Worm (Caenorhabditis elegans) whole organism, L4 larva: ENCODE results near the gene F28C6.8.
A peak's percentile ranks its signal among the peaks of the same experiment; 100 is the strongest.

ENCODE experiments used
- F26F4.8 ChIP-seq: fragments of 200-800 bp; sonication (Bioruptor generic); conservative IDR thresholded peaks from 2 replicates; pipeline ENCODE4 v1.3.6; 2022; ENCODE audit warnings: missing genetic modification characterization, missing compliant biosample characterization
- F37D6.2 ChIP-seq: sonication (generic microtip); optimal IDR thresholded peaks from 2 replicates; lab custom pipeline; 2016; ENCODE audit warnings: mild to moderate bottlenecking, missing genetic modification characterization, missing compliant biosample characterization
- F49E8.2 ChIP-seq: sonication (generic microtip); optimal IDR thresholded peaks from 2 replicates; lab custom pipeline; 2016; ENCODE audit warnings: missing compliant biosample characterization, mild to moderate bottlenecking, missing genetic modification characterization, borderline replicate concordance
- T26A8.4 ChIP-seq: fragments of 200-800 bp; sonication (Bioruptor generic); IDR thresholded peaks from 2 replicates; pipeline ENCODE4 v1.3.6; 2022; ENCODE audit warnings: missing genetic modification characterization, missing compliant biosample characterization
- Y105C5A.15 ChIP-seq: fragments of 200-800 bp; sonication (Bioruptor generic); IDR thresholded peaks from 2 replicates; pipeline ENCODE4 v1.3.6; 2022; ENCODE audit warnings: missing genetic modification characterization, missing compliant biosample characterization
- Y75B8A.6 ChIP-seq: fragments of 200-800 bp; sonication (Bioruptor generic); IDR thresholded peaks from 2 replicates; pipeline ENCODE4 v1.3.6; 2022; ENCODE audit warnings: missing genetic modification reagents, missing genetic modification characterization, missing compliant biosample characterization
- ZK546.5 ChIP-seq, 2 experiments: sonication (generic microtip); optimal IDR thresholded peaks; 2 replicates each; lab custom pipeline; 2017; ENCODE audit warnings: missing biosample characterization in 2 of 2, missing genetic modification characterization in 2 of 2
- aly-2 ChIP-seq: sonication (generic microtip); optimal IDR thresholded peaks from 2 replicates; lab custom pipeline; 2018; ENCODE audit warnings: missing biosample characterization, missing genetic modification characterization
- attf-4 ChIP-seq: sonication (generic microtip); optimal IDR thresholded peaks from 3 replicates; lab custom pipeline; 2017; ENCODE audit warnings: missing biosample characterization, missing genetic modification characterization
- ceh-20 ChIP-seq: fragments of 200-800 bp; sonication (Bioruptor generic); IDR thresholded peaks from 2 replicates; pipeline ENCODE4 v1.3.6; 2022; ENCODE audit warnings: missing genetic modification reagents, missing genetic modification characterization, missing compliant biosample characterization
- ceh-28 ChIP-seq: fragments of 150-350 bp; optimal IDR thresholded peaks from 2 replicates; lab custom pipeline; 2014; ENCODE audit warnings: missing biosample characterization, missing genetic modification reagents, missing genetic modification characterization
- ceh-62 ChIP-seq: sonication (generic microtip); optimal IDR thresholded peaks from 2 replicates; lab custom pipeline; 2017; ENCODE audit warnings: missing biosample characterization, missing genetic modification characterization
- ctbp-1 ChIP-seq: fragments of 200-800 bp; sonication (Bioruptor generic); IDR thresholded peaks from 2 replicates; pipeline ENCODE4 v1.3.6; 2022; ENCODE audit warnings: missing genetic modification reagents, missing genetic modification characterization, missing compliant biosample characterization
- daf-8 ChIP-seq: fragments of 200-800 bp; sonication (Bioruptor generic); IDR thresholded peaks from 2 replicates; pipeline ENCODE4 v1.3.6; 2022; ENCODE audit warnings: missing genetic modification characterization, missing compliant biosample characterization
- dmd-9 ChIP-seq: fragments of 200-800 bp; sonication (Bioruptor generic); IDR thresholded peaks from 2 replicates; pipeline ENCODE4 v1.3.6; 2022; ENCODE audit warnings: missing genetic modification reagents, missing genetic modification characterization, missing compliant biosample characterization
- dpl-1 ChIP-seq: fragments of 150-350 bp; optimal IDR thresholded peaks from 2 replicates; lab custom pipeline; 2014; ENCODE audit warnings: missing biosample characterization, missing genetic modification reagents, missing genetic modification characterization
- fkh-10 ChIP-seq: fragments of 150-350 bp; optimal IDR thresholded peaks from 2 replicates; lab custom pipeline; 2014; ENCODE audit warnings: missing biosample characterization, missing genetic modification reagents, missing genetic modification characterization
- fos-1 ChIP-seq: fragments of 150-350 bp; optimal IDR thresholded peaks from 2 replicates; lab custom pipeline; 2014; ENCODE audit warnings: missing biosample characterization, missing genetic modification characterization
- hif-1 ChIP-seq, 2 experiments: sonication (generic microtip); optimal IDR thresholded peaks; 2 replicates each; lab custom pipeline; 2016 to 2017; ENCODE audit warnings: missing compliant biosample characterization in 2 of 2, missing genetic modification characterization in 2 of 2, missing genetic modification reagents in 2 of 2, missing genotype in 2 of 2, mild to moderate bottlenecking in 1 of 2
- hmg-1.1 ChIP-seq: fragments of 200-800 bp; sonication (Bioruptor generic); IDR thresholded peaks from 2 replicates; pipeline ENCODE4 v1.3.6; 2022; ENCODE audit warnings: missing genetic modification reagents, missing genetic modification characterization, missing compliant biosample characterization
- jun-1 ChIP-seq: fragments of 150-350 bp; optimal IDR thresholded peaks from 2 replicates; lab custom pipeline; 2014; ENCODE audit warnings: missing biosample characterization, missing genetic modification reagents, missing genetic modification characterization
- lin-1 ChIP-seq: fragments of 200-800 bp; sonication (Bioruptor generic); IDR thresholded peaks from 2 replicates; pipeline ENCODE4 v1.3.6; 2022; ENCODE audit warnings: missing genetic modification reagents, missing genetic modification characterization, missing compliant biosample characterization
- lin-13 ChIP-seq: fragments of 150-350 bp; optimal IDR thresholded peaks from 2 replicates; lab custom pipeline; 2014; ENCODE audit warnings: missing biosample characterization, missing genetic modification reagents, missing genetic modification characterization
- lin-39 ChIP-seq: fragments of 150-350 bp; optimal IDR thresholded peaks from 2 replicates; lab custom pipeline; 2014; ENCODE audit warnings: missing biosample characterization, missing genetic modification reagents, missing genetic modification characterization
- lsy-2 ChIP-seq, 2 experiments: fragments of 150-350 bp in 1 of 2; sonication (generic microtip) in 1 of 2; optimal IDR thresholded peaks; 2 replicates each; lab custom pipeline; 2014 to 2017; ENCODE audit warnings: missing biosample characterization in 2 of 2, missing genetic modification characterization in 2 of 2
- madf-9 ChIP-seq: fragments of 200-800 bp; sonication (Bioruptor generic); conservative IDR thresholded peaks from 2 replicates; pipeline ENCODE4 v1.3.6; 2022; ENCODE audit warnings: missing genetic modification reagents, missing genetic modification characterization, missing compliant biosample characterization
- mdt-29 ChIP-seq: fragments of 200-800 bp; sonication (Bioruptor generic); IDR thresholded peaks from 2 replicates; pipeline ENCODE4 v1.3.6; 2022; ENCODE audit warnings: missing genetic modification reagents, missing genetic modification characterization, missing compliant biosample characterization
- mep-1 ChIP-seq: fragments of 150-350 bp; sonication (generic microtip); optimal IDR thresholded peaks from 3 replicates; lab custom pipeline; 2014; ENCODE audit warnings: missing biosample characterization, missing genetic modification characterization
- mes-2 ChIP-seq: sonication (generic microtip); optimal IDR thresholded peaks from 2 replicates; lab custom pipeline; 2016; ENCODE audit warnings: missing genotype, mild to moderate bottlenecking, missing genetic modification characterization, missing compliant biosample characterization; ENCODE audit not compliant: poor library complexity, severe bottlenecking
- mxl-2 ChIP-seq: fragments of 200-800 bp; sonication (Bioruptor generic); conservative IDR thresholded peaks from 2 replicates; pipeline ENCODE4 v1.3.6; 2022; ENCODE audit warnings: missing genetic modification reagents, missing genetic modification characterization, missing compliant biosample characterization
- mxl-3 ChIP-seq: fragments of 200-800 bp; sonication (Bioruptor generic); optimal IDR thresholded peaks from 2 replicates; lab custom pipeline; 2018; ENCODE audit warnings: mild to moderate bottlenecking, missing genetic modification characterization, missing compliant biosample characterization
- nhr-10 ChIP-seq: fragments of 150-350 bp; optimal IDR thresholded peaks from 2 replicates; lab custom pipeline; 2014; ENCODE audit warnings: missing biosample characterization, missing genetic modification characterization
- nhr-11 ChIP-seq: fragments of 150-350 bp; optimal IDR thresholded peaks from 2 replicates; lab custom pipeline; 2014; ENCODE audit warnings: missing biosample characterization, missing genetic modification characterization
- nhr-111 ChIP-seq: fragments of 200-800 bp; sonication (Bioruptor generic); optimal IDR thresholded peaks from 2 replicates; lab custom pipeline; 2018; ENCODE audit warnings: mild to moderate bottlenecking, missing genetic modification characterization, missing compliant biosample characterization
- nhr-237 ChIP-seq: sonication (generic microtip); optimal IDR thresholded peaks from 2 replicates; lab custom pipeline; 2017; ENCODE audit warnings: missing biosample characterization, missing genetic modification characterization
- nhr-25 ChIP-seq: sonication (generic microtip); optimal IDR thresholded peaks from 2 replicates; lab custom pipeline; 2017; ENCODE audit warnings: missing genetic modification characterization, mild to moderate bottlenecking, missing compliant biosample characterization, antibody characterized with exemption, moderate library complexity, borderline replicate concordance; ENCODE audit not compliant: insufficient read depth
- nhr-28 ChIP-seq: fragments of 150-350 bp; optimal IDR thresholded peaks from 2 replicates; lab custom pipeline; 2014; ENCODE audit warnings: missing biosample characterization, missing genetic modification characterization
- nhr-41 ChIP-seq: fragments of 200-800 bp; sonication (Bioruptor generic); IDR thresholded peaks from 2 replicates; pipeline ENCODE4 v1.3.6; 2022; ENCODE audit warnings: missing genetic modification reagents, missing genetic modification characterization, missing compliant biosample characterization
- nhr-76 ChIP-seq: fragments of 150-350 bp; optimal IDR thresholded peaks from 2 replicates; lab custom pipeline; 2014; ENCODE audit warnings: missing biosample characterization, missing genetic modification characterization
- php-3 ChIP-seq: fragments of 200-800 bp; sonication (Bioruptor generic); IDR thresholded peaks from 2 replicates; pipeline ENCODE4 v1.3.6; 2022; ENCODE audit warnings: missing genetic modification reagents, missing genetic modification characterization, missing compliant biosample characterization
- saeg-2 ChIP-seq: fragments of 200-800 bp; sonication (Bioruptor generic); IDR thresholded peaks from 2 replicates; pipeline ENCODE4 v1.3.6; 2022; ENCODE audit warnings: missing genetic modification reagents, missing genetic modification characterization, missing compliant biosample characterization
- sdz-12 ChIP-seq: fragments of 200-800 bp; sonication (Bioruptor generic); optimal IDR thresholded peaks from 2 replicates; lab custom pipeline; 2018; ENCODE audit warnings: mild to moderate bottlenecking, missing genetic modification characterization, missing compliant biosample characterization
- skn-1 ChIP-seq: fragments of 150-350 bp; optimal IDR thresholded peaks from 2 replicates; lab custom pipeline; 2014; ENCODE audit warnings: missing biosample characterization, missing genetic modification characterization
- snpc-4 ChIP-seq: fragments of 150-350 bp; optimal IDR thresholded peaks from 2 replicates; lab custom pipeline; 2014; ENCODE audit warnings: missing biosample characterization, missing genetic modification characterization
- spr-1 ChIP-seq: sonication (generic microtip); optimal IDR thresholded peaks from 2 replicates; lab custom pipeline; 2016; ENCODE audit warnings: mild to moderate bottlenecking, missing genetic modification characterization, missing compliant biosample characterization
- tag-97 ChIP-seq: fragments of 200-800 bp; sonication (Bioruptor generic); IDR thresholded peaks from 2 replicates; pipeline ENCODE4 v1.3.6; 2022; ENCODE audit warnings: missing genetic modification characterization, missing compliant biosample characterization
- unc-130 ChIP-seq: sonication (generic microtip); optimal IDR thresholded peaks from 2 replicates; lab custom pipeline; 2016; ENCODE audit warnings: missing genetic modification reagents, missing genetic modification characterization, missing compliant biosample characterization
- unc-39 ChIP-seq: sonication (generic microtip); optimal IDR thresholded peaks from 2 replicates; lab custom pipeline; 2017; ENCODE audit warnings: missing biosample characterization, missing genetic modification characterization
- zag-1 ChIP-seq: fragments of 150-350 bp; optimal IDR thresholded peaks from 2 replicates; lab custom pipeline; 2014; ENCODE audit warnings: missing biosample characterization, missing genetic modification characterization
- zfp-2 ChIP-seq: sonication (generic microtip); optimal IDR thresholded peaks from 2 replicates; lab custom pipeline; 2016; ENCODE audit warnings: mild to moderate bottlenecking, missing genetic modification characterization, missing compliant biosample characterization
- zfp-3 ChIP-seq: fragments of 200-800 bp; sonication (Bioruptor generic); conservative IDR thresholded peaks from 2 replicates; pipeline ENCODE4 v1.3.6; 2022; ENCODE audit warnings: missing genetic modification reagents, missing genetic modification characterization, missing compliant biosample characterization
- zip-11 ChIP-seq: fragments of 200-800 bp; sonication (Bioruptor generic); IDR thresholded peaks from 2 replicates; pipeline ENCODE4 v1.3.6; 2022; ENCODE audit warnings: missing genetic modification characterization, missing compliant biosample characterization
- zip-2 ChIP-seq: fragments of 150-350 bp; optimal IDR thresholded peaks from 2 replicates; lab custom pipeline; 2014; ENCODE audit warnings: missing biosample characterization, missing genetic modification characterization

Gene F28C6.8

DNA sequence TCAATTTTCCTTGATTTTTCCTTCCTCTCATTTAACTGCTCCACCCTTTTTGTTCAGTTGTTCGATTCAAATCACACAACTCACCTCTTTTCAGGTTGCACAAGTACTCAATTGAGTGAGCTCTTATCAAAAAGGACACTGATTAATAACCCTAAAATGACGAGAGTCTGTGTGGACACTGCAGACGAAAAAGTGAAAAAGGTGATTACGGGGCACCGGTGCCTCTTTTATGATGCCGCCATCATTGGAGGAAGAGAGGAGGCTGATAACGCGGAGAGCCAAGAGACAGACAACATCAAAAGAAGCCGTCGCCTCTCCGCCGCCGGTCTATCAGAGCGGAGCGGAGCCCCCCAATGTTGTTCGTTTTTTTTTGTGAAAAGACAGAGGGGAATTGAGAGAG, 18.5 kb downstream of the F28C6.8 start, which contains the start of gene sptf-2:
Gene sptf-2 (plus strand): TSS at position 297 of the 400 bp plus-strand sequence.
- TF ChIP-seq madf-9 (GFP tag; lab: Robert Waterston, UW) (no peak), hif-1 (tag; optimal IDR thresholded peaks at IDR 0.05; lab: Kevin White, UChicago) (no peak), nhr-11 (tag; lab: Kevin White, UChicago) (no peak), skn-1 (tag; lab: Kevin White, UChicago) (no peak), tag-97 (GFP tag; lab: Robert Waterston, UW) (no peak), php-3 (GFP tag; lab: Robert Waterston, UW) (peak; percentile 97), F37D6.2 (no peak), zip-2 (tag; lab: Kevin White, UChicago) (no peak), nhr-28 (peak; percentile 92), nhr-25 (tag; lab: Kevin White, UChicago) (no peak), zip-11 (GFP tag; lab: Robert Waterston, UW) (no peak), nhr-10 (no peak), lin-13 (GFP tag; lab: Kevin White, UChicago) (no peak), mes-2 (no peak), F49E8.2 (no peak), attf-4 (no peak), ZK546.5 (tag; optimal IDR thresholded peaks at IDR 0.05; lab: Kevin White, UChicago) (no peak), zag-1 (tag; lab: Kevin White, UChicago) (no peak), jun-1 (tag; lab: Kevin White, UChicago) (no peak), lin-39 (tag; lab: Kevin White, UChicago) (no peak), nhr-41 (GFP tag; lab: Robert Waterston, UW) (peak; percentile 64; the same call in 1 of the 2 replicates), dpl-1 (GFP tag; lab: Kevin White, UChicago) (no peak), nhr-237 (tag; lab: Kevin White, UChicago) (no peak), unc-130 (GFP tag; lab: Kevin White, UChicago) (no peak), unc-39 (tag; lab: Kevin White, UChicago) (no peak), daf-8 (GFP tag; lab: Robert Waterston, UW) (no peak), Y75B8A.6 (GFP tag; lab: Robert Waterston, UW) (no peak), Y105C5A.15 (no peak), lsy-2 (tag; optimal IDR thresholded peaks at IDR 0.05; lab: Kevin White, UChicago) (no peak), fkh-10 (GFP tag; lab: Kevin White, UChicago) (no peak), mep-1 (tag; lab: Kevin White, UChicago) (no peak), spr-1 (tag; lab: Kevin White, UChicago) (no peak), fos-1 (no peak), zfp-2 (tag; lab: Kevin White, UChicago) (no peak), nhr-76 (tag; lab: Kevin White, UChicago) (no peak), ceh-62 (tag; lab: Kevin White, UChicago) (no peak), T26A8.4 (GFP tag; lab: Robert Waterston, UW) (no peak), mxl-2 (no peak), snpc-4 (tag; lab: Kevin White, UChicago) (no peak), nhr-111 (no peak), sdz-12 (GFP tag; lab: Kevin White, UChicago) (no peak), zfp-3 (GFP tag; lab: Robert Waterston, UW) (no peak), saeg-2 (GFP tag; lab: Robert Waterston, UW) (no peak), F26F4.8 (GFP tag; lab: Robert Waterston, UW) (no peak), aly-2 (tag; lab: Kevin White, UChicago) (no peak), ceh-20 (GFP tag; lab: Robert Waterston, UW) (no peak), hmg-1.1 (no peak), lin-1 (GFP tag; lab: Robert Waterston, UW) (no peak; the same call in 1 of the 2 replicates), ceh-28 (tag; lab: Kevin White, UChicago) (no peak), mdt-29 (GFP tag; lab: Robert Waterston, UW) (no peak), dmd-9 (GFP tag; lab: Robert Waterston, UW) (no peak), ctbp-1 (GFP tag; lab: Robert Waterston, UW) (no peak), mxl-3 (GFP tag; lab: Kevin White, UChicago) (peak; percentile 52)
